Fruit fly (Drosophila melanogaster): ENCODE data around the gene Trx2.

The Trx2 gene

dm6 chr2L:9598390-9598789 lies 14.6 kb upstream of the Trx2 start (continued):
- peak; percentile 84 for TF ChIP-seq CG17829 (tag; optimal IDR thresholded peaks at IDR 0.05)
- TF ChIP-seq CG7786 (GFP tag; optimal IDR thresholded peaks at IDR 0.05), result no peak
- no peak for TF ChIP-seq Dll (GFP tag; IDR thresholded peaks at IDR 0.05; ENCODE audit: partially characterized antibody)
- TF ChIP-seq run (tag; optimal IDR thresholded peaks at IDR 0.05), result no peak
- TF ChIP-seq gem (tag; optimal IDR thresholded peaks at IDR 0.05), result peak; percentile 76
- peak; percentile 40; the same call in 1 of the 3 replicates for TF ChIP-seq jigr1 (GFP tag; IDR thresholded peaks at IDR 0.05)
- no peak for TF ChIP-seq her (GFP tag; optimal IDR thresholded peaks at IDR 0.05)
- no peak for TF ChIP-seq CG5180 (GFP tag; optimal IDR thresholded peaks at IDR 0.05)
- TF ChIP-seq usp (GFP tag; optimal IDR thresholded peaks at IDR 0.05), result no peak
- peak; percentile 49 for TF ChIP-seq Hsf (GFP tag; optimal IDR thresholded peaks at IDR 0.05)
- no peak for TF ChIP-seq Atf-2 (GFP tag; optimal IDR thresholded peaks at IDR 0.05)
- peak; percentile 57; the same call in 1 of the 2 replicates for TF ChIP-seq klu (GFP tag; IDR thresholded peaks at IDR 0.05)
- TF ChIP-seq CG1529 (GFP tag; optimal IDR thresholded peaks at IDR 0.05), result peak; percentile 51
- TF ChIP-seq CG30431 (GFP tag; optimal IDR thresholded peaks at IDR 0.05), result peak; percentile 67
- peak; percentile 44 for TF ChIP-seq nerfin-1 (tag; optimal IDR thresholded peaks at IDR 0.05)
- TF ChIP-seq gfzf (GFP tag; optimal IDR thresholded peaks at IDR 0.05), result no peak
- TF ChIP-seq dan (GFP tag; IDR thresholded peaks at IDR 0.05), result peak; percentile 79
- peak; percentile 71 for TF ChIP-seq CG12391 (tag; optimal IDR thresholded peaks at IDR 0.05)
- TF ChIP-seq CG32532 (GFP tag; IDR thresholded peaks at IDR 0.05), result peak; percentile 47; the same call in 1 of the 2 replicates
- peak; percentile 49 for TF ChIP-seq CG8359 (GFP tag; optimal IDR thresholded peaks at IDR 0.05; ENCODE audit: borderline replicate concordance)
- TF ChIP-seq Hey (tag; optimal IDR thresholded peaks at IDR 0.05), result no peak
- no peak for TF ChIP-seq amos (GFP tag; IDR thresholded peaks at IDR 0.05; ENCODE audit: partially characterized antibody)
- TF ChIP-seq CG12744 (GFP tag; optimal IDR thresholded peaks at IDR 0.05), result no peak
- no peak for TF ChIP-seq chinmo (GFP tag; IDR thresholded peaks at IDR 0.05; ENCODE audit: partially characterized antibody)
- TF ChIP-seq CG11247 (GFP tag; IDR thresholded peaks at IDR 0.05), result peak; percentile 54; the same call in 1 of the 2 replicates
- TF ChIP-seq CG7928 (GFP tag; optimal IDR thresholded peaks at IDR 0.05), result no peak
- peak in 1 of 3 experiments; percentile 81 for TF ChIP-seq lola (GFP tag; optimal IDR thresholded peaks at IDR 0.05)
- peak; percentile 54; the same call in 2 of the 3 replicates for TF ChIP-seq Aef1 (GFP tag; IDR thresholded peaks at IDR 0.05)
- TF ChIP-seq CG2202 (tag; optimal IDR thresholded peaks at IDR 0.05), result peak; percentile 73
- peak; percentile 86 for TF ChIP-seq CG2712 (tag; optimal IDR thresholded peaks at IDR 0.05)
- no peak for TF ChIP-seq grn (GFP tag; optimal IDR thresholded peaks at IDR 0.05)
- TF ChIP-seq shn (GFP tag; optimal IDR thresholded peaks at IDR 0.05), result no peak
- TF ChIP-seq slp2 (GFP tag; optimal IDR thresholded peaks at IDR 0.05), result no peak
- no peak for TF ChIP-seq CG33213 (GFP tag; optimal IDR thresholded peaks at IDR 0.05)
- peak; percentile 73 for TF ChIP-seq CG8924 (tag; optimal IDR thresholded peaks at IDR 0.05)
- TF ChIP-seq Lhr (GFP tag; optimal IDR thresholded peaks at IDR 0.05), result peak; percentile 31
- TF ChIP-seq danr (GFP tag; IDR thresholded peaks at IDR 0.05), result 0 out of 2 replicates have a peak, but pooled peaks have one; percentile 19
- TF ChIP-seq CG42726 (GFP tag; IDR thresholded peaks at IDR 0.05; ENCODE audit: partially characterized antibody), result no peak
- TF ChIP-seq ara (GFP tag; IDR thresholded peaks at IDR 0.05), result peak; percentile 95
- TF ChIP-seq zfh1 (GFP tag; IDR thresholded peaks at IDR 0.05), result peak; percentile 95
- TF ChIP-seq CG34376 (GFP tag; optimal IDR thresholded peaks at IDR 0.05), result no peak
- no peak for TF ChIP-seq corto (GFP tag; optimal IDR thresholded peaks at IDR 0.05)
- peak; percentile 4 for TF ChIP-seq CG9817 (tag; optimal IDR thresholded peaks at IDR 0.05)
- no peak for TF ChIP-seq Fer1 (GFP tag; optimal IDR thresholded peaks at IDR 0.05)
- TF ChIP-seq BEAF-32 (GFP tag; optimal IDR thresholded peaks at IDR 0.05), result no peak
- peak; percentile 67 for TF ChIP-seq stc (GFP tag; IDR thresholded peaks at IDR 0.05)
- TF ChIP-seq jumu (GFP tag; optimal IDR thresholded peaks at IDR 0.05), result no peak
- peak; percentile 72; the same call in 1 of the 2 replicates for TF ChIP-seq peb (GFP tag; IDR thresholded peaks at IDR 0.05)
- TF ChIP-seq Dek (tag; optimal IDR thresholded peaks at IDR 0.05), result no peak
- TF ChIP-seq Sin3A (optimal IDR thresholded peaks at IDR 0.05), result no peak
- TF ChIP-seq tin (GFP tag; optimal IDR thresholded peaks at IDR 0.05), result peak; percentile 60
